Worm (Caenorhabditis elegans) whole organism, L3 larva: ENCODE data around the gene sptl-1.

Experiments
- R02D3.7 ChIP-seq: fragments of 150-350 bp; optimal IDR thresholded peaks from 2 replicates; lab custom pipeline; 2014; ENCODE audit warnings: missing biosample characterization, missing genetic modification characterization
- aly-2 ChIP-seq: fragments of 150-350 bp; optimal IDR thresholded peaks from 2 replicates; lab custom pipeline; 2014; ENCODE audit warnings: missing biosample characterization, missing genetic modification characterization
- ceh-16 ChIP-seq: sonication (generic microtip); optimal IDR thresholded peaks from 2 replicates; lab custom pipeline; 2017; ENCODE audit warnings: missing biosample characterization, missing genetic modification characterization
- ceh-28 ChIP-seq: fragments of 150-350 bp; optimal IDR thresholded peaks from 2 replicates; lab custom pipeline; 2014; ENCODE audit warnings: missing biosample characterization, missing genetic modification reagents, missing genetic modification characterization
- ceh-9 ChIP-seq: sonication (generic microtip); optimal IDR thresholded peaks from 2 replicates; lab custom pipeline; 2018; ENCODE audit warnings: missing biosample characterization, missing genetic modification characterization
- daf-12 ChIP-seq: fragments of 150-350 bp; optimal IDR thresholded peaks from 2 replicates; lab custom pipeline; 2014; ENCODE audit warnings: missing biosample characterization, missing genetic modification reagents, missing genetic modification characterization
- egl-27 ChIP-seq: sonication (generic microtip); optimal IDR thresholded peaks from 4 replicates; lab custom pipeline; 2017; ENCODE audit warnings: missing biosample characterization, missing genetic modification reagents, missing genetic modification characterization
- elt-2 ChIP-seq: sonication (generic microtip); optimal IDR thresholded peaks from 2 replicates; lab custom pipeline; 2016; ENCODE audit warnings: missing genetic modification reagents, mild to moderate bottlenecking, missing genetic modification characterization, missing compliant biosample characterization
- elt-3 ChIP-seq, 3 experiments: fragments of 150-350 bp in 1 of 3; sonication (generic microtip) in 2 of 3; optimal IDR thresholded peaks; 2 replicates in 2 of 3; 4 replicates in 1 of 3; lab custom pipeline; 2014 to 2017; ENCODE audit warnings: missing biosample characterization in 3 of 3, missing genetic modification characterization in 3 of 3
- fkh-10 ChIP-seq: sonication (generic microtip); optimal IDR thresholded peaks from 2 replicates; lab custom pipeline; 2017; ENCODE audit warnings: missing biosample characterization, missing genetic modification reagents, missing genetic modification characterization
- fkh-2 ChIP-seq: fragments of 150-350 bp; optimal IDR thresholded peaks from 2 replicates; lab custom pipeline; 2014; ENCODE audit warnings: missing biosample characterization, missing genetic modification reagents, missing genetic modification characterization
- fos-1 ChIP-seq: fragments of 150-350 bp; optimal IDR thresholded peaks from 2 replicates; lab custom pipeline; 2014; ENCODE audit warnings: missing biosample characterization, missing genetic modification characterization
- hmg-11 ChIP-seq: sonication (generic microtip); optimal IDR thresholded peaks from 2 replicates; lab custom pipeline; 2016; ENCODE audit warnings: missing genetic modification characterization, missing compliant biosample characterization
- jun-1 ChIP-seq: fragments of 150-350 bp; optimal IDR thresholded peaks from 2 replicates; lab custom pipeline; 2014; ENCODE audit warnings: missing biosample characterization, missing genetic modification reagents, missing genetic modification characterization
- lsy-12 ChIP-seq: sonication (generic microtip); optimal IDR thresholded peaks from 2 replicates; lab custom pipeline; 2016; ENCODE audit warnings: mild to moderate bottlenecking, missing genetic modification characterization, missing compliant biosample characterization
- mdl-1 ChIP-seq: fragments of 150-350 bp; optimal IDR thresholded peaks from 2 replicates; lab custom pipeline; 2014; ENCODE audit warnings: missing biosample characterization, missing genetic modification characterization
- mml-1 ChIP-seq: fragments of 150-350 bp; sonication (generic microtip); optimal IDR thresholded peaks from 3 replicates; lab custom pipeline; 2014; ENCODE audit warnings: missing biosample characterization, missing genetic modification characterization
- nfya-1 ChIP-seq: sonication (generic microtip); optimal IDR thresholded peaks from 2 replicates; lab custom pipeline; 2017; ENCODE audit warnings: missing genetic modification characterization, mild to moderate bottlenecking, missing compliant biosample characterization, antibody characterized with exemption, moderate library complexity; ENCODE audit not compliant: insufficient read depth
- nhr-11 ChIP-seq: fragments of 150-350 bp; optimal IDR thresholded peaks from 2 replicates; lab custom pipeline; 2014; ENCODE audit warnings: missing biosample characterization, missing genetic modification characterization
- nhr-237 ChIP-seq: fragments of 150-350 bp; optimal IDR thresholded peaks from 2 replicates; lab custom pipeline; 2014; ENCODE audit warnings: missing biosample characterization, missing genetic modification characterization
- nhr-25 ChIP-seq: sonication (generic microtip); optimal IDR thresholded peaks from 2 replicates; lab custom pipeline; 2017; ENCODE audit warnings: missing biosample characterization, missing genetic modification characterization
- nhr-43 ChIP-seq: sonication (generic microtip); optimal IDR thresholded peaks from 2 replicates; lab custom pipeline; 2016; ENCODE audit warnings: mild to moderate bottlenecking, missing genetic modification characterization, missing compliant biosample characterization; ENCODE audit not compliant: poor library complexity, severe bottlenecking
- nhr-77 ChIP-seq: fragments of 150-350 bp; optimal IDR thresholded peaks from 2 replicates; lab custom pipeline; 2014; ENCODE audit warnings: missing biosample characterization, missing genetic modification characterization
- pha-4 ChIP-seq: fragments of 150-350 bp; optimal IDR thresholded peaks from 2 replicates; lab custom pipeline; 2014; ENCODE audit warnings: missing biosample characterization, missing genetic modification reagents, missing genetic modification characterization
- pqm-1 ChIP-seq: fragments of 150-350 bp; optimal IDR thresholded peaks from 2 replicates; lab custom pipeline; 2017; ENCODE audit warnings: missing biosample characterization, missing genetic modification characterization, inconsistent platforms
- sea-2 ChIP-seq: fragments of 150-350 bp; sonication (generic microtip); optimal IDR thresholded peaks from 4 replicates; lab custom pipeline; 2014; ENCODE audit warnings: missing biosample characterization, missing genetic modification reagents, missing genetic modification characterization
- tbx-2 ChIP-seq: sonication (generic microtip); optimal IDR thresholded peaks from 2 replicates; lab custom pipeline; 2016; ENCODE audit warnings: mild to moderate bottlenecking, missing genetic modification characterization, missing compliant biosample characterization
- unc-39 ChIP-seq: sonication (generic microtip); optimal IDR thresholded peaks from 4 replicates; lab custom pipeline; 2017; ENCODE audit warnings: missing biosample characterization, missing genetic modification characterization
- unc-62 ChIP-seq: fragments of 150-350 bp; sonication (generic microtip); optimal IDR thresholded peaks from 4 replicates; lab custom pipeline; 2014; ENCODE audit warnings: missing biosample characterization, missing genetic modification reagents, missing genetic modification characterization
- zag-1 ChIP-seq: fragments of 150-350 bp; optimal IDR thresholded peaks from 2 replicates; lab custom pipeline; 2014; ENCODE audit warnings: missing biosample characterization, missing genetic modification characterization
- ztf-11 ChIP-seq: fragments of 150-350 bp; optimal IDR thresholded peaks from 2 replicates; lab custom pipeline; 2014; ENCODE audit warnings: missing biosample characterization, missing genetic modification characterization
- ztf-4 ChIP-seq: fragments of 150-350 bp; optimal IDR thresholded peaks from 2 replicates; lab custom pipeline; 2014; ENCODE audit warnings: missing biosample characterization, missing genetic modification characterization

sptl-1 gene

ce11 chrII:69354-69753 lies 17.9 kb downstream of the sptl-1 start, which contains the start of gene egl-26:
egl-26 (plus strand) TSS chrII:69654.
- TF ChIP-seq nfya-1 (tag; lab: Kevin White, UChicago), result no peak
- TF ChIP-seq hmg-11 (tag; lab: Kevin White, UChicago), result no peak
- TF ChIP-seq zag-1 (tag; lab: Kevin White, UChicago), result no peak
- no peak for TF ChIP-seq ztf-11 (tag; lab: Kevin White, UChicago)
- TF ChIP-seq nhr-237 (tag; lab: Kevin White, UChicago), result no peak
- no peak for TF ChIP-seq fkh-10 (GFP tag; lab: Kevin White, UChicago)
- TF ChIP-seq pha-4 (tag; lab: Kevin White, UChicago), result no peak

ce11 chrII:73329-73728 lies 21.9 kb downstream of the sptl-1 start:
- TF ChIP-seq hmg-11 (tag; lab: Kevin White, UChicago) (no peak), fkh-10 (GFP tag; lab: Kevin White, UChicago) (peak; percentile 95), aly-2 (no peak)

ce11 chrII:73892-74291 lies 22.4 kb downstream of the sptl-1 start:
- TF ChIP-seq lsy-12 (tag; lab: Kevin White, UChicago), result no peak
- no peak for TF ChIP-seq tbx-2 (tag; lab: Kevin White, UChicago)
- no peak for TF ChIP-seq mdl-1 (tag; lab: Kevin White, UChicago)
- TF ChIP-seq pqm-1, result no peak
- no peak for TF ChIP-seq ceh-16 (tag; lab: Kevin White, UChicago)
- no peak for TF ChIP-seq ztf-11 (tag; lab: Kevin White, UChicago)
- TF ChIP-seq zag-1 (tag; lab: Kevin White, UChicago), result no peak
- no peak for TF ChIP-seq nhr-11 (tag; lab: Kevin White, UChicago)
- no peak for TF ChIP-seq elt-2
- no peak for TF ChIP-seq nhr-77 (tag; lab: Kevin White, UChicago)
- TF ChIP-seq ceh-9 (tag; lab: Kevin White, UChicago), result no peak
- no peak for TF ChIP-seq fkh-2 (tag; lab: Kevin White, UChicago)
- TF ChIP-seq fos-1 (tag; lab: Kevin White, UChicago), result no peak

ce11 chrII:75831-76230 lies 24.4 kb downstream of the sptl-1 start:
- no peak for TF ChIP-seq ceh-28
- no peak for TF ChIP-seq nhr-25 (tag; lab: Kevin White, UChicago)
- TF ChIP-seq sea-2 (GFP tag; lab: Kevin White, UChicago), result no peak
- TF ChIP-seq zag-1 (tag; lab: Kevin White, UChicago), result no peak
- no peak for TF ChIP-seq daf-12 (tag; lab: Kevin White, UChicago)
- TF ChIP-seq R02D3.7 (tag; lab: Kevin White, UChicago), result no peak
- no peak for TF ChIP-seq pha-4 (tag; lab: Kevin White, UChicago)
- no peak for TF ChIP-seq fos-1 (tag; lab: Kevin White, UChicago)
- TF ChIP-seq mml-1 (tag; lab: Kevin White, UChicago), result no peak

- no peak for TF ChIP-seq fkh-2 (tag; lab: Kevin White, UChicago)
- TF ChIP-seq elt-2, result peak; percentile 16
- TF ChIP-seq, all 47 proteins: peak for 1
These were observed 25.2 kb downstream of the sptl-1 start for ce11 chrII:76662-77061.

- TF ChIP-seq lsy-12 (tag; lab: Kevin White, UChicago) (no peak), nhr-11 (tag; lab: Kevin White, UChicago) (no peak), unc-62 (GFP tag; lab: Kevin White, UChicago) (no peak), egl-27 (tag; lab: Kevin White, UChicago) (no peak), nhr-77 (tag; lab: Kevin White, UChicago) (no peak), nhr-43 (tag; lab: Kevin White, UChicago) (no peak), elt-3 (tag; optimal IDR thresholded peaks at IDR 0.05; lab: Kevin White, UChicago) (no peak), unc-39 (no peak), ztf-4 (no peak), fkh-2 (tag; lab: Kevin White, UChicago) (no peak), jun-1 (tag; lab: Kevin White, UChicago) (no peak)
- TF ChIP-seq, all 47 proteins: peak for 0
These were observed 27.7 kb downstream of the sptl-1 start, which contains the start of gene C23H3.9 for ce11 chrII:79166-79565. C23H3.9 (minus strand) TSS chrII:79266.
